Worm (Caenorhabditis elegans) whole organism, L3 larva: ENCODE measurements around the gene pes-9.

Experiments
- elt-1 ChIP-seq: fragments of 150-350 bp; optimal IDR thresholded peaks from 2 replicates; lab custom pipeline; 2014; ENCODE audit warnings: missing biosample characterization, missing genetic modification characterization
- elt-3 ChIP-seq, 3 experiments: fragments of 150-350 bp in 1 of 3; sonication (generic microtip) in 2 of 3; optimal IDR thresholded peaks; 2 replicates in 2 of 3; 4 replicates in 1 of 3; lab custom pipeline; 2014 to 2017; ENCODE audit warnings: missing biosample characterization in 3 of 3, missing genetic modification characterization in 3 of 3
- fkh-10 ChIP-seq: sonication (generic microtip); optimal IDR thresholded peaks from 2 replicates; lab custom pipeline; 2017; ENCODE audit warnings: missing biosample characterization, missing genetic modification reagents, missing genetic modification characterization
- fkh-2 ChIP-seq: fragments of 150-350 bp; optimal IDR thresholded peaks from 2 replicates; lab custom pipeline; 2014; ENCODE audit warnings: missing biosample characterization, missing genetic modification reagents, missing genetic modification characterization
- nhr-23 ChIP-seq: fragments of 150-350 bp; optimal IDR thresholded peaks from 2 replicates; lab custom pipeline; 2014; ENCODE audit warnings: missing biosample characterization, missing genetic modification reagents, missing genetic modification characterization
- pqm-1 ChIP-seq: fragments of 150-350 bp; optimal IDR thresholded peaks from 2 replicates; lab custom pipeline; 2017; ENCODE audit warnings: missing biosample characterization, missing genetic modification characterization, inconsistent platforms
- sea-2 ChIP-seq: fragments of 150-350 bp; sonication (generic microtip); optimal IDR thresholded peaks from 4 replicates; lab custom pipeline; 2014; ENCODE audit warnings: missing biosample characterization, missing genetic modification reagents, missing genetic modification characterization
- unc-39 ChIP-seq: sonication (generic microtip); optimal IDR thresholded peaks from 4 replicates; lab custom pipeline; 2017; ENCODE audit warnings: missing biosample characterization, missing genetic modification characterization
- zag-1 ChIP-seq: fragments of 150-350 bp; optimal IDR thresholded peaks from 2 replicates; lab custom pipeline; 2014; ENCODE audit warnings: missing biosample characterization, missing genetic modification characterization
- ztf-11 ChIP-seq: fragments of 150-350 bp; optimal IDR thresholded peaks from 2 replicates; lab custom pipeline; 2014; ENCODE audit warnings: missing biosample characterization, missing genetic modification characterization

DNA sequence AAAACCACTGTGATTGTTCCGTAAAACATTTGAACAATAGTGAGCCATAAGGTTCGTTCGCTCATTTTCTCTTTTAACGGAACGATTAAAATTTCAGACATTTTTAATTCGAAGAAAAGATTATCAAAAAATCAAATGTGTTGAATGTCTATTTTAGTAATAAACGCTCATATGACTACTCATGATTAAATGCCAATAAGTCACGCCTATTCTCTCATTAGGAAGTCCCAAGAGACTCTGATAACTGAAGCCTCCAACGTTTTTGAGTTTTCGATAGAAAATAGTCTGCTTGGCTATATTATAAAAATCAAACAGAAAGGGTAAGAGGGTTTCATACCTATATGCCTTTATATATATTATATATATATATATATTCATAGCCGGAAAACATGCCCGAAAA, 40.6 kb downstream of the pes-9 start, which contains the start of gene srg-47:
- TF ChIP-seq zag-1 (tag; lab: Kevin White, UChicago) (no peak), fkh-10 (no peak), nhr-23 (tag; lab: Kevin White, UChicago) (no peak), sea-2 (GFP tag; lab: Kevin White, UChicago) (no peak), unc-39 (tag; lab: Kevin White, UChicago) (no peak), fkh-2 (tag; lab: Kevin White, UChicago) (no peak), elt-1 (tag; lab: Kevin White, UChicago) (no peak), ztf-11 (tag; lab: Kevin White, UChicago) (no peak), elt-3 (tag; optimal IDR thresholded peaks at IDR 0.05; lab: Kevin White, UChicago) (no peak), pqm-1 (tag; lab: Kevin White, UChicago) (no peak)
